Worm (Caenorhabditis elegans) whole organism, late embryonic: Measurements from ENCODE around the gene lec-7.

Experiments used
- T23F11.4 ChIP-seq: fragments of 200-800 bp; sonication (Bioruptor generic); optimal IDR thresholded peaks from 2 replicates; lab custom pipeline; 2018; ENCODE audit warnings: mild to moderate bottlenecking, missing genetic modification characterization, missing compliant biosample characterization
- ama-1 ChIP-seq: fragments of 150-350 bp; optimal IDR thresholded peaks from 2 replicates; lab custom pipeline; 2014
- ceh-9 ChIP-seq: sonication (generic microtip); optimal IDR thresholded peaks from 2 replicates; lab custom pipeline; 2016; ENCODE audit warnings: mild to moderate bottlenecking, missing genetic modification characterization, inconsistent platforms, missing compliant biosample characterization
- dmd-4 ChIP-seq: sonication (generic microtip); optimal IDR thresholded peaks from 2 replicates; lab custom pipeline; 2016; ENCODE audit warnings: borderline replicate concordance, missing genetic modification characterization, missing compliant biosample characterization
- dve-1 ChIP-seq: sonication (generic microtip); optimal IDR thresholded peaks from 2 replicates; lab custom pipeline; 2017; ENCODE audit warnings: antibody characterized with exemption, mild to moderate bottlenecking, missing genetic modification characterization, missing compliant biosample characterization
- fkh-6 ChIP-seq: sonication (generic microtip); optimal IDR thresholded peaks from 2 replicates; lab custom pipeline; 2016; ENCODE audit warnings: missing genetic modification characterization, missing compliant biosample characterization
- nhr-11 ChIP-seq: fragments of 150-350 bp; optimal IDR thresholded peaks from 2 replicates; lab custom pipeline; 2014; ENCODE audit warnings: missing biosample characterization, missing genetic modification characterization
- pqm-1 ChIP-seq: sonication (generic microtip); optimal IDR thresholded peaks from 2 replicates; lab custom pipeline; 2016; ENCODE audit warnings: missing genetic modification characterization, missing compliant biosample characterization
- sox-2 ChIP-seq: fragments of 200-800 bp; sonication (Bioruptor generic); IDR thresholded peaks from 2 replicates; pipeline ENCODE4 v1.3.6; 2022; ENCODE audit warnings: missing genetic modification reagents, missing genetic modification characterization, missing compliant biosample characterization
- unc-86 ChIP-seq: sonication (generic microtip); optimal IDR thresholded peaks from 2 replicates; lab custom pipeline; 2016; ENCODE audit warnings: missing genetic modification characterization, missing compliant biosample characterization

DNA sequence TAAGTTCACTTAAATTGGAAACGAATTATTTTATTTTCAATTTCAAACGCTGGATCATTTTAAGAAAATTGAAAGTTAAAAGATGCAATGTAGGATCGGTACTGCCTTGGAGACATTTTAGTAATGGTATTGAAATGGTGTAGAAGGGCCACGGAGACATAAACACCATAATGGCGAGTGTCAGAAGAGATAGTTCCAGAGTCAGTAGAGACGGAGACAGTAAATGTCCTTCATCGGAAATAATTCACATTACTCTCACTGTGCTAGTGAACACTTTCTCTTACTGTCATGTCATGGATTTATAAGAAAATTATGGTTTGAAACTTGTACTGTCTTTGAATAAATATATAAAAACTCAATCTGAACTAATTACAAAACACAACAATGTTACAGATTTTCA, 41.2 kb downstream of the lec-7 start:
- TF ChIP-seq fkh-6 (tag; lab: Kevin White, UChicago): no peak
- no peak for TF ChIP-seq pqm-1 (tag; lab: Kevin White, UChicago)
- no peak for TF ChIP-seq unc-86 (tag; lab: Kevin White, UChicago)
- no peak for TF ChIP-seq ceh-9 (tag; lab: Kevin White, UChicago)
- no peak for TF ChIP-seq dmd-4
- TF ChIP-seq T23F11.4 (GFP tag; lab: Kevin White, UChicago): no peak
- TF ChIP-seq nhr-11 (tag; lab: Kevin White, UChicago): no peak
- no peak for TF ChIP-seq sox-2 (GFP tag; lab: Robert Waterston, UW)
- TF ChIP-seq dve-1 (tag; lab: Kevin White, UChicago): no peak
- TF ChIP-seq ama-1 (lab: Kevin White, UChicago): no peak
